Fruit fly (Drosophila melanogaster) whole organism, embryonic: ENCODE results near the gene CG15537.

Source experiments
- Blimp-1 ChIP-seq: fragments of 200-800 bp; sonication (Bioruptor generic); optimal IDR thresholded peaks from 3 replicates; lab custom pipeline; 2018; ENCODE audit warnings: missing biosample characterization, missing genetic modification characterization, mild to moderate bottlenecking, moderate library complexity, missing genetic modification reagents
- CG10274 ChIP-seq: fragments of 200-800 bp; sonication (Bioruptor generic); optimal IDR thresholded peaks from 3 replicates; lab custom pipeline; 2017; ENCODE audit warnings: missing biosample characterization, mild to moderate bottlenecking, missing genetic modification characterization
- CG10321 ChIP-seq: fragments of 200-800 bp; sonication (Bioruptor generic); IDR thresholded peaks from 2 replicates; pipeline ENCODE4 v1.3.6; 2022; ENCODE audit warnings: missing biosample characterization, missing genetic modification characterization
- CG12071 ChIP-seq: fragments of 200-800 bp; sonication (Bioruptor generic); optimal IDR thresholded peaks from 3 replicates; lab custom pipeline; 2018; ENCODE audit warnings: missing biosample characterization, mild to moderate bottlenecking, missing genetic modification characterization
- CG13296 ChIP-seq: fragments of 200-800 bp; sonication (Bioruptor generic); optimal IDR thresholded peaks from 3 replicates; lab custom pipeline; 2018; ENCODE audit warnings: missing biosample characterization, mild to moderate bottlenecking, missing genetic modification characterization
- CG13624 ChIP-seq: fragments of 200-800 bp; sonication (Bioruptor generic); optimal IDR thresholded peaks from 2 replicates; lab custom pipeline; 2016; ENCODE audit warnings: missing biosample characterization, missing genetic modification characterization
- CG16813 ChIP-seq: fragments of 200-800 bp; sonication (Bioruptor generic); IDR thresholded peaks from 3 replicates; pipeline ENCODE4 v1.3.6; 2022; ENCODE audit warnings: missing biosample characterization, missing genetic modification characterization; ENCODE audit not compliant: partially characterized antibody
- CG17328 ChIP-seq: fragments of 200-800 bp; sonication (Bioruptor generic); IDR thresholded peaks from 2 replicates; pipeline ENCODE4 v1.3.6; 2022; ENCODE audit warnings: missing biosample characterization, missing genetic modification characterization
- CG18011 ChIP-seq: fragments of 200-800 bp; sonication (Bioruptor generic); optimal IDR thresholded peaks from 2 replicates; lab custom pipeline; 2017; ENCODE audit warnings: missing biosample characterization, missing genetic modification characterization, mild to moderate bottlenecking, moderate library complexity, missing genotype
- CG34376 ChIP-seq: fragments of 200-800 bp; sonication (Bioruptor generic); optimal IDR thresholded peaks from 2 replicates; lab custom pipeline; 2018; ENCODE audit warnings: missing biosample characterization, mild to moderate bottlenecking, missing genetic modification characterization
- CG4360 ChIP-seq: fragments of 200-800 bp; sonication (Bioruptor generic); IDR thresholded peaks from 2 replicates; pipeline ENCODE4 v1.3.6; 2022; ENCODE audit warnings: missing biosample characterization, missing genetic modification characterization
- CG5953 ChIP-seq: fragments of 200-800 bp; sonication (Bioruptor generic); IDR thresholded peaks from 2 replicates; pipeline ENCODE4 v1.3.6; 2022; ENCODE audit warnings: missing biosample characterization, missing genetic modification characterization
- CG7271 ChIP-seq: fragments of 200-800 bp; sonication (Bioruptor generic); optimal IDR thresholded peaks from 2 replicates; lab custom pipeline; 2018; ENCODE audit warnings: missing biosample characterization, mild to moderate bottlenecking, missing genetic modification characterization, moderate library complexity
- CG7786 ChIP-seq: fragments of 200-800 bp; sonication (Bioruptor generic); optimal IDR thresholded peaks from 2 replicates; lab custom pipeline; 2016; ENCODE audit warnings: missing biosample characterization, missing genetic modification characterization
- CG8388 ChIP-seq: fragments of 200-800 bp; sonication (Bioruptor generic); optimal IDR thresholded peaks from 2 replicates; lab custom pipeline; 2019; ENCODE audit warnings: missing biosample characterization, mild to moderate bottlenecking, missing genetic modification characterization, moderate library complexity
- Dll ChIP-seq: fragments of 200-800 bp; sonication (Bioruptor generic); IDR thresholded peaks from 4 replicates; pipeline ENCODE4 v1.3.6; 2022; ENCODE audit warnings: missing biosample characterization, missing genetic modification characterization; ENCODE audit not compliant: partially characterized antibody
- Elba2 ChIP-seq: fragments of 200-800 bp; sonication (Bioruptor generic); optimal IDR thresholded peaks from 3 replicates; lab custom pipeline; 2016; ENCODE audit warnings: missing biosample characterization, missing genetic modification characterization
- Fer3 ChIP-seq: fragments of 200-800 bp; sonication (Bioruptor generic); optimal IDR thresholded peaks from 2 replicates; lab custom pipeline; 2018; ENCODE audit warnings: missing biosample characterization, mild to moderate bottlenecking, missing genetic modification characterization, moderate library complexity
- HLH54F ChIP-seq: fragments of 200-800 bp; sonication (Bioruptor generic); optimal IDR thresholded peaks from 3 replicates; lab custom pipeline; 2016; ENCODE audit warnings: missing biosample characterization, missing genetic modification characterization
- Hr78 ChIP-seq, 2 experiments: fragments of 200-800 bp in 1 of 2; fragments of >200 bp in 1 of 2; sonication (Bioruptor generic) in 1 of 2; optimal IDR thresholded peaks; 2 replicates each; lab custom pipeline; 2017 to 2019; ENCODE audit warnings: missing biosample characterization in 2 of 2, missing genetic modification characterization in 2 of 2, mild to moderate bottlenecking in 1 of 2, moderate library complexity in 1 of 2
- Med ChIP-seq: fragments of 200-800 bp; sonication (Bioruptor generic); peaks from one replicate; lab custom pipeline; 2016; ENCODE audit warnings: missing biosample characterization, missing genetic modification characterization, mild to moderate bottlenecking, inconsistent platforms, moderate library complexity
- NfI ChIP-seq: fragments of 200-800 bp; sonication (Bioruptor generic); optimal IDR thresholded peaks from 3 replicates; lab custom pipeline; 2018; ENCODE audit warnings: missing biosample characterization, mild to moderate bottlenecking, missing genetic modification characterization, moderate library complexity
- Pdp1 ChIP-seq, 2 experiments: fragments of 200-800 bp; sonication (Bioruptor generic); optimal IDR thresholded peaks; 3 replicates each; lab custom pipeline; 2016; ENCODE audit warnings: missing biosample characterization in 2 of 2, missing genetic modification characterization in 2 of 2, mild to moderate bottlenecking in 1 of 2, moderate library complexity in 1 of 2
- Sry-β ChIP-seq: fragments of 200-800 bp; sonication (Bioruptor generic); optimal IDR thresholded peaks from 2 replicates; lab custom pipeline; 2018; ENCODE audit warnings: missing biosample characterization, mild to moderate bottlenecking, missing genetic modification characterization, moderate library complexity
- TFAM ChIP-seq: fragments of 200-800 bp; sonication (Bioruptor generic); optimal IDR thresholded peaks from 2 replicates; lab custom pipeline; 2017; ENCODE audit warnings: missing biosample characterization, missing genetic modification characterization, inconsistent platforms
- Xrp1 ChIP-seq: fragments of 200-800 bp; sonication (Bioruptor generic); IDR thresholded peaks from 2 replicates; pipeline ENCODE4 v1.3.6; 2022; ENCODE audit warnings: missing biosample characterization, missing genetic modification characterization
- bab2 ChIP-seq: fragments of 200-800 bp; sonication (Bioruptor generic); optimal IDR thresholded peaks from 2 replicates; lab custom pipeline; 2016; ENCODE audit warnings: missing biosample characterization, missing genetic modification characterization
- bigmax ChIP-seq: fragments of 200-800 bp; sonication (Bioruptor generic); optimal IDR thresholded peaks from 2 replicates; lab custom pipeline; 2018; ENCODE audit warnings: missing biosample characterization, mild to moderate bottlenecking, missing genetic modification characterization
- bsh ChIP-seq, 2 experiments: fragments of 200-800 bp; sonication (Bioruptor generic); optimal IDR thresholded peaks; 2 replicates each; lab custom pipeline; 2017 to 2018; ENCODE audit warnings: mild to moderate bottlenecking in 2 of 2, missing biosample characterization in 2 of 2, missing genetic modification characterization in 2 of 2, moderate library complexity in 1 of 2
- cas ChIP-seq: fragments of 200-800 bp; sonication (Bioruptor generic); IDR thresholded peaks from 2 replicates; pipeline ENCODE4 v1.3.6; 2022; ENCODE audit warnings: missing biosample characterization, missing genetic modification characterization
- cato ChIP-seq: fragments of 200-800 bp; sonication (Bioruptor generic); optimal IDR thresholded peaks from 2 replicates; lab custom pipeline; 2016; ENCODE audit warnings: missing biosample characterization, missing genetic modification characterization, borderline replicate concordance
- crol ChIP-seq: fragments of 200-800 bp; sonication (Bioruptor generic); IDR thresholded peaks from 2 replicates; pipeline ENCODE4 v1.3.6; 2022; ENCODE audit warnings: missing biosample characterization, missing genetic modification characterization
- disco-r ChIP-seq: fragments of 200-800 bp; sonication (Bioruptor generic); optimal IDR thresholded peaks from 2 replicates; lab custom pipeline; 2016; ENCODE audit warnings: missing biosample characterization, missing genetic modification characterization
- en ChIP-seq: fragments of 200-800 bp; sonication (Bioruptor generic); optimal IDR thresholded peaks from 2 replicates; lab custom pipeline; 2016; ENCODE audit warnings: missing biosample characterization, missing genetic modification characterization
- exex ChIP-seq: fragments of 200-800 bp; sonication (Bioruptor generic); optimal IDR thresholded peaks from 4 replicates; lab custom pipeline; 2018; ENCODE audit warnings: missing biosample characterization, mild to moderate bottlenecking, missing genetic modification characterization, moderate library complexity
- gce ChIP-seq: fragments of 200-800 bp; sonication (Bioruptor generic); IDR thresholded peaks from 3 replicates; pipeline ENCODE4 v1.3.6; 2022; ENCODE audit warnings: missing biosample characterization, missing genetic modification characterization
- gsb ChIP-seq: fragments of 200-800 bp; sonication (Bioruptor generic); IDR thresholded peaks from 2 replicates; pipeline ENCODE4 v1.3.6; 2022; ENCODE audit warnings: missing biosample characterization, missing genetic modification characterization
- gt ChIP-seq: fragments of 200-800 bp; sonication (Bioruptor generic); IDR thresholded peaks from 2 replicates; pipeline ENCODE4 v1.3.6; 2022; ENCODE audit warnings: missing biosample characterization, missing genetic modification characterization
- insv ChIP-seq, 2 experiments: fragments of 200-800 bp; sonication (Bioruptor generic); optimal IDR thresholded peaks; 3 replicates each; lab custom pipeline; 2016 to 2018; ENCODE audit warnings: missing biosample characterization in 2 of 2, missing genetic modification characterization in 2 of 2
- kay ChIP-seq: fragments of 200-800 bp; sonication (Bioruptor generic); optimal IDR thresholded peaks from 2 replicates; lab custom pipeline; 2016; ENCODE audit warnings: missing biosample characterization, missing genetic modification characterization
- lbe ChIP-seq: fragments of 200-800 bp; sonication (Bioruptor generic); optimal IDR thresholded peaks from 2 replicates; lab custom pipeline; 2016; ENCODE audit warnings: missing biosample characterization, mild to moderate bottlenecking, missing genetic modification characterization
- mld ChIP-seq: fragments of 200-800 bp; sonication (Bioruptor generic); IDR thresholded peaks from 3 replicates; pipeline ENCODE4 v1.3.6; 2022; ENCODE audit warnings: missing biosample characterization, missing genetic modification characterization; ENCODE audit not compliant: partially characterized antibody
- nom ChIP-seq: fragments of 200-800 bp; sonication (Bioruptor generic); optimal IDR thresholded peaks from 2 replicates; lab custom pipeline; 2017; ENCODE audit warnings: missing biosample characterization, missing genetic modification characterization, mild to moderate bottlenecking, moderate library complexity, missing genetic modification reagents
- repo ChIP-seq: fragments of 200-800 bp; sonication (Bioruptor generic); optimal IDR thresholded peaks from 2 replicates; lab custom pipeline; 2016; ENCODE audit warnings: missing biosample characterization, missing genetic modification characterization
- sd ChIP-seq: fragments of 200-800 bp; sonication (Bioruptor generic); optimal IDR thresholded peaks from 3 replicates; lab custom pipeline; 2018; ENCODE audit warnings: missing biosample characterization, mild to moderate bottlenecking, missing genetic modification characterization, moderate library complexity
- sisA ChIP-seq: fragments of 200-800 bp; sonication (Bioruptor generic); IDR thresholded peaks from 2 replicates; pipeline ENCODE4 v1.3.6; 2022; ENCODE audit warnings: missing biosample characterization, missing genetic modification characterization
- sob ChIP-seq: fragments of 200-800 bp; sonication (Bioruptor generic); IDR thresholded peaks from 2 replicates; pipeline ENCODE4 v1.3.6; 2022; ENCODE audit warnings: missing biosample characterization, missing genetic modification characterization
- sug ChIP-seq: fragments of 200-800 bp; optimal IDR thresholded peaks from 2 replicates; lab custom pipeline; 2019; ENCODE audit warnings: missing biosample characterization, mild to moderate bottlenecking, missing genetic modification characterization, moderate library complexity
- unc-4 ChIP-seq: fragments of 200-800 bp; sonication (Bioruptor generic); IDR thresholded peaks from 2 replicates; pipeline ENCODE4 v1.3.6; 2022; ENCODE audit warnings: missing biosample characterization, missing genetic modification characterization; ENCODE audit not compliant: partially characterized antibody
- yki ChIP-seq: fragments of >200 bp; optimal IDR thresholded peaks from 3 replicates; lab custom pipeline; 2018

The CG15537 gene

DNA sequence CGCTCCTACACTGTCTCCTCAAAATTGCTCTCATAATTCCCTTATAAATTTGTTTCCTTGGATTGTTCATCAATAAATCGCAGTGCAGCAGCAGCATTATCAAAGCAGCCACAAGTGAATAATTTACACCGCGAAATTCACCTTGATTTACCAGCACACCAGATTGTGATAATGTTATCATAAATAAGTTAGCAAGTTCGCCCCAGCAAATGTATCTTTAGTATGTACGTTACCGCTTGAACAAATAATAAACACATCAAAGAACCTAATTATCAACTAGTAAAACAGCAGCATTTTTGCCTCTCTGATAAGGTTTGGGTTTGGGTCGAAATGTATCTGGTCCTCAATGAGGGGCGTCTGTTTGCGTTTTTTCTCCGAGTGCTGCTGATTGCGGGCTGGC is 53.1 kb downstream of the CG15537 start (continued):
- TF ChIP-seq CG17328 (GFP tag; lab: Robert Waterston, UW) (no peak), HLH54F (GFP tag; lab: Kevin White, UChicago) (no peak), bigmax (GFP tag; lab: Kevin White, UChicago) (no peak), repo (GFP tag; lab: Kevin White, UChicago) (no peak), CG13296 (peak; percentile 4), Med (GFP tag; lab: Kevin White, UChicago) (peak; percentile 2), Blimp-1 (GFP tag; lab: Kevin White, UChicago) (no peak), exex (tag; lab: Kevin White, UChicago) (peak; percentile 70), Xrp1 (GFP tag; lab: Robert Waterston, UW) (no peak), sisA (GFP tag; lab: Robert Waterston, UW) (no peak), sug (tag; lab: Kevin White, UChicago) (peak; percentile 28), Pdp1 (GFP tag; optimal IDR thresholded peaks at IDR 0.05; lab: Kevin White, UChicago) (no peak), Hr78 (GFP tag; optimal IDR thresholded peaks at IDR 0.05; lab: Kevin White, UChicago) (no peak), cato (GFP tag; lab: Kevin White, UChicago) (no peak), gt (GFP tag; lab: Robert Waterston, UW) (no peak), Sry-β (GFP tag; lab: Kevin White, UChicago) (no peak), disco-r (GFP tag; lab: Kevin White, UChicago) (no peak), CG34376 (GFP tag; lab: Kevin White, UChicago) (peak; percentile 46), sob (GFP tag; lab: Robert Waterston, UW) (no peak), Dll (no peak), bab2 (GFP tag; lab: Kevin White, UChicago) (no peak), CG13624 (GFP tag; lab: Kevin White, UChicago) (no peak), gsb (GFP tag; lab: Robert Waterston, UW) (no peak), CG12071 (GFP tag; lab: Kevin White, UChicago) (no peak), CG16813 (GFP tag; lab: Robert Waterston, UW) (no peak), mld (no peak), Fer3 (tag; lab: Kevin White, UChicago) (no peak), NfI (GFP tag; lab: Kevin White, UChicago) (no peak)

DNA sequence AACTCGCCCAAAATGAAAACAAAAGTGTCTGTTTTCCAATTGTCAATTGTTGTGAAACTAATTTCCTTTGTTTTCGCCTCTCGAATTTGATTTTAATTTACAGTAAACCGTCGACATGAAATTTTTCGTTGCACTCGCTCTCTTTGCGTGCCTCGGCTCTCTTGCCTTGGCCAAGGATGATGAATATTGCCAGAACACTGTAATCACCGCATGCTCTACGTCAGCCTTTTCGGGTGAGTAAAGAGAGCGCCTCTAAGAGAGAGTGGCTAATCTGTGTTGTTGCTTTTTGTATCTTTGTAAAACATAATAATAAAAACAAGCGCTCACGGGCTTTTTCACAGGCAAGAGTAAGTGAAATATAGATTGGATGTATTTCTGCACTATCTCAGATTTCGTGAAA is 54.3 kb downstream of the CG15537 start:
- TF ChIP-seq bsh (GFP tag; optimal IDR thresholded peaks at IDR 0.05; lab: Kevin White, UChicago) (no peak), TFAM (no peak), Elba2 (no peak), cas (GFP tag; lab: Robert Waterston, UW) (no peak), Sry-β (GFP tag; lab: Kevin White, UChicago) (no peak), sd (tag; lab: Kevin White, UChicago) (no peak), gt (GFP tag; lab: Robert Waterston, UW) (no peak), Med (GFP tag; lab: Kevin White, UChicago) (peak; percentile 10), insv (GFP tag; optimal IDR thresholded peaks at IDR 0.05; lab: Kevin White, UChicago) (no peak), CG10321 (GFP tag; lab: Robert Waterston, UW) (no peak), unc-4 (no peak), crol (GFP tag; lab: Robert Waterston, UW) (no peak), CG18011 (GFP tag; lab: Kevin White, UChicago) (no peak), Xrp1 (GFP tag; lab: Robert Waterston, UW) (no peak), Hr78 (GFP tag; optimal IDR thresholded peaks at IDR 0.05; lab: Kevin White, UChicago) (no peak), CG8388 (GFP tag; lab: Kevin White, UChicago) (no peak), CG7271 (no peak), kay (GFP tag; lab: Kevin White, UChicago) (no peak), yki (lab: Kevin White, UChicago) (peak; percentile 56), en (no peak), lbe (peak; percentile 10), CG4360 (no peak), CG7786 (GFP tag; lab: Kevin White, UChicago) (no peak), CG10274 (GFP tag; lab: Kevin White, UChicago) (no peak), nom (peak; percentile 1), CG5953 (no peak), gce (GFP tag; lab: Robert Waterston, UW) (no peak)
